Fruit fly (Drosophila melanogaster): ENCODE results near the gene CG31407.
A peak's percentile ranks its signal among the peaks of the same experiment; 100 is the strongest.

Gene CG31407

dm6 chr3R:10024032-10024712 lies 778 bp downstream of the CG31407 start:
- TF ChIP-seq Ets21C (GFP tag; optimal IDR thresholded peaks at IDR 0.05) (no peak), CG6163 (GFP tag; IDR thresholded peaks at IDR 0.05) (peak; percentile 45; the same call in 1 of the 3 replicates), CG16779 (tag; optimal IDR thresholded peaks at IDR 0.05) (no peak), CG3032 (tag; optimal IDR thresholded peaks at IDR 0.05) (no peak), Eip78C (GFP tag) (no peak), vri (GFP tag; optimal IDR thresholded peaks at IDR 0.05) (peak; percentile 56), CG8119 (GFP tag; IDR thresholded peaks at IDR 0.05) (no peak), CG11902 (GFP tag; optimal IDR thresholded peaks at IDR 0.05) (no peak), svp (GFP tag) (peak; percentile 48)

DNA sequence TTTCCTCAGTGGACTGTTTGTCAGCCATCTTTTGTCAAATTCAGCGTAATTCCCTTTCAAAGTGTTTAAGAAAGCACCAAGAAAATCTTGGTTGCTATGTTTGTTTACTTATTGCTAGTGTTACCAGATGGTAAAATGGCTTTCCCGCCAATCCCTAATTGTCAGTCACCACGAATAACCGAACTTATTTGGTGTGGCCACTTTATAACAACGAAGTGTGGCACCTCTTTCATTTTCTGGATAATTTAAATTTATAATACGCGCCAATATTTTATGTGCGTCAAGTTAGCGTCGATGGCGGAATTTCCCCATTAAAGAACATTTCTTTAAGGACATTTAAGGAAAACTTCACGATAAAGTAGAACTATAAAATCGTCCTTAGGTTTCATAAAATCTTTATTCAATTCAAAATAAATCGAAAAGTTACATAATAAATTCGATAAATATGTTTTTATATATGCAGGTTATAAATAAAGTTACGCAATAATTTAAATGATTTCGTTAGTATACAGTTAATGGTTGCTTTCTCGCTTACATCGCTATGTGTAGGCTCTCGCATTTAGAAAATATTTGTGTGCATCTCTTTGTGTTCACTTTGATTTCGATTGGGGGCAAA lies 23.7 kb downstream of the CG31407 start, which contains the start of gene CG5359:
TSS of gene CG5359 (minus strand) at position 103 of the 616 bp plus-strand sequence.
- peak; percentile 55 for TF ChIP-seq vri (GFP tag; optimal IDR thresholded peaks at IDR 0.05)
- TF ChIP-seq fd59A (GFP tag; optimal IDR thresholded peaks at IDR 0.05) = no peak
- no peak for TF ChIP-seq fd85E (GFP tag; optimal IDR thresholded peaks at IDR 0.05)
- TF ChIP-seq Ets96B (tag; optimal IDR thresholded peaks at IDR 0.05) = no peak
- TF ChIP-seq fkh (GFP tag; optimal IDR thresholded peaks at IDR 0.05) = peak; percentile 98
- TF ChIP-seq dsx (GFP tag; optimal IDR thresholded peaks at IDR 0.05; ENCODE audit: poor library complexity, severe bottlenecking) = no peak
- no peak for TF ChIP-seq cyc (GFP tag; optimal IDR thresholded peaks at IDR 0.05)
- no peak for TF ChIP-seq Gug (GFP tag; IDR thresholded peaks at IDR 0.05)

- no peak for TF ChIP-seq CG7368 (GFP tag; optimal IDR thresholded peaks at IDR 0.05)
- no peak for TF ChIP-seq Eip93F (GFP tag; optimal IDR thresholded peaks at IDR 0.05)
- TF ChIP-seq acj6 (GFP tag; optimal IDR thresholded peaks at IDR 0.05) = no peak
- no peak for TF ChIP-seq pdm3 (GFP tag; optimal IDR thresholded peaks at IDR 0.05)
- no peak for TF ChIP-seq Sox102F (GFP tag; optimal IDR thresholded peaks at IDR 0.05)
- no peak for TF ChIP-seq CG32006 (GFP tag; optimal IDR thresholded peaks at IDR 0.05)
- no peak for TF ChIP-seq achi (GFP tag; optimal IDR thresholded peaks at IDR 0.05)
- no peak for TF ChIP-seq dac (GFP tag; optimal IDR thresholded peaks at IDR 0.05)
- TF ChIP-seq Sox14 (GFP tag; optimal IDR thresholded peaks at IDR 0.05) = no peak
- TF ChIP-seq dsx (GFP tag; optimal IDR thresholded peaks at IDR 0.05; ENCODE audit: poor library complexity, severe bottlenecking) = no peak
- no peak for TF ChIP-seq CG10631 (GFP tag; optimal IDR thresholded peaks at IDR 0.05)
- TF ChIP-seq Hr38 (GFP tag; optimal IDR thresholded peaks at IDR 0.05) = no peak
- TF ChIP-seq Gug (GFP tag; IDR thresholded peaks at IDR 0.05) = no peak
- no peak for TF ChIP-seq CG11294 (GFP tag; IDR thresholded peaks at IDR 0.05)
- no peak for TF ChIP-seq Ets21C (GFP tag; optimal IDR thresholded peaks at IDR 0.05)
- TF ChIP-seq CG15336 (GFP tag; IDR thresholded peaks at IDR 0.05) = no peak
- TF ChIP-seq Eip75B (GFP tag; optimal IDR thresholded peaks at IDR 0.05) = no peak
- no peak for TF ChIP-seq Lpt (GFP tag; optimal IDR thresholded peaks at IDR 0.05)
- no peak for TF ChIP-seq CG11902 (GFP tag; optimal IDR thresholded peaks at IDR 0.05)
These were observed 28.2 kb downstream of the CG31407 start, which contains the start of the genes Gr85a and Spn85F for dm6 chr3R:9996689-9997213. Gene Gr85a, minus strand, starts transcription at chr3R:9996789. Gene Spn85F, plus strand, starts transcription at chr3R:9997163.

- TF ChIP-seq CG34406 (GFP tag; optimal IDR thresholded peaks at IDR 0.05) = no peak
- no peak for TF ChIP-seq CG32006 (GFP tag; optimal IDR thresholded peaks at IDR 0.05)
- peak; percentile 33 for TF ChIP-seq CG3032 (tag; optimal IDR thresholded peaks at IDR 0.05)
- no peak for TF ChIP-seq net (GFP tag; optimal IDR thresholded peaks at IDR 0.05)
- TF ChIP-seq CG15336 (GFP tag; IDR thresholded peaks at IDR 0.05) = no peak
- no peak for TF ChIP-seq CG16779 (tag; optimal IDR thresholded peaks at IDR 0.05)
- no peak for TF ChIP-seq cyc (GFP tag; optimal IDR thresholded peaks at IDR 0.05)
- TF ChIP-seq Smox (GFP tag; optimal IDR thresholded peaks at IDR 0.05) = peak; percentile 33
- TF ChIP-seq CG10669 (GFP tag; optimal IDR thresholded peaks at IDR 0.05) = no peak
- peak; percentile 44 for TF ChIP-seq CG3919 (GFP tag; optimal IDR thresholded peaks at IDR 0.05)
- no peak for TF ChIP-seq CG1621 (tag; optimal IDR thresholded peaks at IDR 0.05)
- TF ChIP-seq Sox15 (GFP tag; optimal IDR thresholded peaks at IDR 0.05) = no peak
- TF ChIP-seq dsx (GFP tag; optimal IDR thresholded peaks at IDR 0.05; ENCODE audit: poor library complexity, severe bottlenecking) = peak; percentile 74
- TF ChIP-seq pdm3 (GFP tag; optimal IDR thresholded peaks at IDR 0.05) = no peak
- TF ChIP-seq Eip93F (GFP tag; optimal IDR thresholded peaks at IDR 0.05) = no peak
- TF ChIP-seq Gug (GFP tag; IDR thresholded peaks at IDR 0.05) = no peak
- no peak for TF ChIP-seq spab (GFP tag; optimal IDR thresholded peaks at IDR 0.05)
- TF ChIP-seq Hr39 (GFP tag; optimal IDR thresholded peaks at IDR 0.05) = peak; percentile 14
- TF ChIP-seq CG8119 (GFP tag; IDR thresholded peaks at IDR 0.05) = no peak
- TF ChIP-seq CG8632 (GFP tag; optimal IDR thresholded peaks at IDR 0.05) = no peak
- peak; percentile 28 for TF ChIP-seq CG31627 (GFP tag; optimal IDR thresholded peaks at IDR 0.05)
These were observed 39.2 kb downstream of the CG31407 start, which contains the start of gene Art4 for dm6 chr3R:9985585-9986393. Gene Art4, minus strand, starts transcription at chr3R:9986060.

Data from whole organism, prepupa.